Fruit fly (Drosophila melanogaster) whole organism, prepupa: Measurements from ENCODE around the gene tobi.

Experiments used
- Blimp-1 ChIP-seq: fragments of 200-800 bp; sonication (Bioruptor generic); optimal IDR thresholded peaks from 3 replicates; lab custom pipeline; 2017; ENCODE audit warnings: missing biosample characterization, missing genetic modification characterization, mild to moderate bottlenecking, moderate library complexity, missing genetic modification reagents
- CG10669 ChIP-seq: fragments of 200-800 bp; sonication (Bioruptor generic); optimal IDR thresholded peaks from 3 replicates; lab custom pipeline; 2018; ENCODE audit warnings: missing biosample characterization, mild to moderate bottlenecking, missing genetic modification characterization, moderate library complexity
- CG11294 ChIP-seq: fragments of 200-800 bp; sonication (Bioruptor generic); IDR thresholded peaks from 2 replicates; pipeline ENCODE4 v1.3.6; 2022; ENCODE audit warnings: missing biosample characterization, missing genetic modification characterization
- CG11762 ChIP-seq: fragments of 200-800 bp; sonication (Bioruptor generic); optimal IDR thresholded peaks from 3 replicates; lab custom pipeline; 2016; ENCODE audit warnings: missing biosample characterization, missing genetic modification characterization; ENCODE audit not compliant: insufficient read depth
- CG16779 ChIP-seq: fragments of 200-800 bp; sonication (Bioruptor generic); optimal IDR thresholded peaks from 3 replicates; lab custom pipeline; 2017; ENCODE audit warnings: missing biosample characterization, mild to moderate bottlenecking, missing genetic modification characterization
- CG32006 ChIP-seq: fragments of 200-800 bp; sonication (Bioruptor generic); optimal IDR thresholded peaks from 3 replicates; lab custom pipeline; 2017; ENCODE audit warnings: missing biosample characterization, mild to moderate bottlenecking, missing genetic modification characterization
- CG34406 ChIP-seq: fragments of 200-800 bp; sonication (Bioruptor generic); optimal IDR thresholded peaks from 3 replicates; lab custom pipeline; 2016; ENCODE audit warnings: missing biosample characterization, missing genetic modification characterization
- CG3919 ChIP-seq: fragments of 200-800 bp; sonication (Bioruptor generic); optimal IDR thresholded peaks from 3 replicates; lab custom pipeline; 2016; ENCODE audit warnings: missing biosample characterization, missing genetic modification characterization
- CG6276 ChIP-seq: fragments of 200-800 bp; sonication (Bioruptor generic); optimal IDR thresholded peaks from 2 replicates; lab custom pipeline; 2017; ENCODE audit warnings: missing biosample characterization, mild to moderate bottlenecking, missing genetic modification characterization
- CG8119 ChIP-seq: fragments of 200-800 bp; sonication (Bioruptor generic); IDR thresholded peaks from 3 replicates; pipeline ENCODE4 v1.3.6; 2022; ENCODE audit warnings: missing biosample characterization, missing genetic modification characterization
- CG8319 ChIP-seq: fragments of 200-800 bp; sonication (Bioruptor generic); optimal IDR thresholded peaks from 3 replicates; lab custom pipeline; 2016; ENCODE audit warnings: missing biosample characterization, missing genetic modification characterization
- CG9139 ChIP-seq: fragments of 200-800 bp; sonication (Bioruptor generic); optimal IDR thresholded peaks from 3 replicates; lab custom pipeline; 2017; ENCODE audit warnings: missing biosample characterization, mild to moderate bottlenecking, missing genetic modification characterization
- Eip75B ChIP-seq: fragments of 200-800 bp; sonication (Bioruptor generic); optimal IDR thresholded peaks from 3 replicates; lab custom pipeline; 2016; ENCODE audit warnings: missing biosample characterization, missing genetic modification characterization
- Hr39 ChIP-seq: fragments of 200-800 bp; sonication (Bioruptor generic); optimal IDR thresholded peaks from 2 replicates; lab custom pipeline; 2016; ENCODE audit warnings: missing biosample characterization, missing genetic modification characterization
- Lpt ChIP-seq: fragments of 200-800 bp; sonication (Bioruptor generic); optimal IDR thresholded peaks from 3 replicates; lab custom pipeline; 2016; ENCODE audit warnings: missing biosample characterization, missing genetic modification characterization
- Sox14 ChIP-seq: fragments of 200-800 bp; sonication (Bioruptor generic); optimal IDR thresholded peaks from 3 replicates; lab custom pipeline; 2016; ENCODE audit warnings: missing biosample characterization, missing genetic modification characterization
- acj6 ChIP-seq: fragments of 200-800 bp; sonication (Bioruptor generic); optimal IDR thresholded peaks from 3 replicates; lab custom pipeline; 2016; ENCODE audit warnings: missing biosample characterization, missing genetic modification characterization
- cyc ChIP-seq: fragments of 200-800 bp; sonication (Bioruptor generic); optimal IDR thresholded peaks from 3 replicates; lab custom pipeline; 2016; ENCODE audit warnings: missing biosample characterization, missing genetic modification characterization
- esn ChIP-seq: fragments of 200-800 bp; sonication (Bioruptor generic); optimal IDR thresholded peaks from 2 replicates; lab custom pipeline; 2016; ENCODE audit warnings: missing biosample characterization, mild to moderate bottlenecking, missing genetic modification characterization, moderate library complexity
- fd59A ChIP-seq: fragments of 200-800 bp; sonication (Bioruptor generic); optimal IDR thresholded peaks from 2 replicates; lab custom pipeline; 2017; ENCODE audit warnings: missing biosample characterization, mild to moderate bottlenecking, missing genetic modification characterization, missing genetic modification reagents
- fkh ChIP-seq: fragments of 200-800 bp; sonication (Bioruptor generic); optimal IDR thresholded peaks from 3 replicates; lab custom pipeline; 2017; ENCODE audit warnings: missing biosample characterization, mild to moderate bottlenecking, missing genetic modification characterization, moderate library complexity
- net ChIP-seq: fragments of 200-800 bp; sonication (Bioruptor generic); optimal IDR thresholded peaks from 3 replicates; lab custom pipeline; 2016; ENCODE audit warnings: missing biosample characterization, missing genetic modification characterization
- ss ChIP-seq, 2 experiments: fragments of 200-800 bp; sonication (Bioruptor generic); optimal IDR thresholded peaks; 2 replicates in 1 of 2; 3 replicates in 1 of 2; lab custom pipeline; 2017 to 2018; ENCODE audit warnings: mild to moderate bottlenecking in 2 of 2, missing biosample characterization in 2 of 2, missing genetic modification characterization in 2 of 2, moderate library complexity in 1 of 2
- svp ChIP-seq: fragments of 200-800 bp; sonication (Bioruptor generic); peaks from one replicate; lab custom pipeline; 2016; ENCODE audit warnings: missing biosample characterization, missing genetic modification characterization
- topi ChIP-seq: fragments of 200-800 bp; sonication (Bioruptor generic); optimal IDR thresholded peaks from 3 replicates; lab custom pipeline; 2016; ENCODE audit warnings: missing biosample characterization, missing genetic modification characterization
- vri ChIP-seq: fragments of 200-800 bp; sonication (Bioruptor generic); optimal IDR thresholded peaks from 3 replicates; lab custom pipeline; 2016; ENCODE audit warnings: missing biosample characterization, mild to moderate bottlenecking, missing genetic modification characterization

Gene tobi

DNA sequence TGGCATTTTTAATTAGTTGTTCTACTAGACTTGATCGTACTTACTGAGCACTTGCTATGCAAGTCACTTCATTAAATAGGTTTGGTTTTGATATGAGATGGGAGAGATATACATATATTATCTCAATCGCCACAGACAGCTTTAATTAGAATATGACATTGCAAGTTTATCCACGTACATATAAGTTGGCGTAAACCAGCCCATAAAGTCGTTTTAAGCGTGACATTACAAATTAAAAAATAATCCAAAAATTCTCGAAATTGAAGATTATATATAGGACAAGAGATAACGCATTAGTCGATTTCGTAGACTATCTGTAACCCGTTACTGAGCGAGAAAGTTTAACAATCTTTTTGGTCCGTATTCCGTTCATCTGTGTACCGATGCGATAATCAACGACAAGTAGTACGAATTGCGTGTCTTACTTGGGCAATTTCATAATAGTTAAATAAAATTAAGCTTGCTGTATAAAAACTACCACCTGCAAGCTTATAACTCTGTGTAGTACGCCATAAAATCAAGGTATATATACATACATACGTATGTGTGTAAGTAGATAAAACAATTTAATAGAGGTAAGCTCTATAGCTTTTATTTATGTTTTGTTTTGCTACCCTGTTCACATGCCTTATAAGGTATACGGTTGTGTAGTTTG, 26.5 kb downstream of the tobi start, which contains the start of gene CG10560:
Gene CG10560, minus strand, starts transcription at position 51 of the 655 bp plus-strand sequence.
- no peak for TF ChIP-seq CG8319 (GFP tag; lab: Kevin White, UChicago)
- TF ChIP-seq CG11762 (GFP tag; lab: Kevin White, UChicago), result no peak
- no peak for TF ChIP-seq CG10669 (GFP tag; lab: Kevin White, UChicago)
- no peak for TF ChIP-seq fd59A (GFP tag; lab: Kevin White, UChicago)
- TF ChIP-seq, all 60 proteins: peak for 0

dm6 chr3R:25318011-25318410, 28.7 kb downstream of the tobi start, which contains the start of gene CG10553:
Gene CG10553 (minus strand): TSS chr3R:25318111.
- TF ChIP-seq CG11294 (GFP tag; lab: Robert Waterston, UW), result no peak
- TF ChIP-seq CG10669 (GFP tag; lab: Kevin White, UChicago), result no peak
- no peak for TF ChIP-seq topi (GFP tag; lab: Kevin White, UChicago)
- no peak for TF ChIP-seq Blimp-1 (GFP tag; lab: Kevin White, UChicago)
- TF ChIP-seq CG32006, result no peak
- TF ChIP-seq CG6276 (GFP tag; lab: Kevin White, UChicago), result no peak
- no peak for TF ChIP-seq CG34406 (GFP tag; lab: Kevin White, UChicago)
- no peak for TF ChIP-seq Sox14 (GFP tag; lab: Kevin White, UChicago)
- TF ChIP-seq esn (GFP tag; lab: Kevin White, UChicago), result no peak
- TF ChIP-seq svp (GFP tag; lab: Kevin White, UChicago), result no peak
- TF ChIP-seq Lpt (GFP tag; lab: Kevin White, UChicago), result no peak

DNA sequence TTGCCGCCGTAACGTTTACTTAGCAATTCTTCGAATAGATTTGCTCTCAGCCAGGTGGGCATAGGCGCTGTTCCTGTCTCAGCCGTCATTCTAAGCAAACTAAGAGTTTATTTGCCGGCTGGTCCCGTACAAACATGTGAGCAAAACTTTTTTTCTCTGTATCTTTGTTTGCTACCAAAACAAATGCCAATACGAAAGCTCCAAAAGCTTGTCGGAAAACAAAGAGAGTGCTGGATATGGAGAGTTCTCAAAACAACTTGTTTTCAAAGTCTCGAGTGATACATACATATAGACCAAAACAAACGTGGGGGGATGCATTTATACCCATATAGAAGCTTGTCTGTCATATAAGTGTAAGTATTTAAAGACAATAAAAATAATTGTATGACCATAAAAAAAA, 30.7 kb downstream of the tobi start, which contains the start of gene CG10559:
Gene CG10559, minus strand, starts transcription at position 101 of the 400 bp plus-strand sequence.
- TF ChIP-seq fkh (GFP tag; lab: Kevin White, UChicago), result peak; percentile 45
- no peak for TF ChIP-seq net

DNA sequence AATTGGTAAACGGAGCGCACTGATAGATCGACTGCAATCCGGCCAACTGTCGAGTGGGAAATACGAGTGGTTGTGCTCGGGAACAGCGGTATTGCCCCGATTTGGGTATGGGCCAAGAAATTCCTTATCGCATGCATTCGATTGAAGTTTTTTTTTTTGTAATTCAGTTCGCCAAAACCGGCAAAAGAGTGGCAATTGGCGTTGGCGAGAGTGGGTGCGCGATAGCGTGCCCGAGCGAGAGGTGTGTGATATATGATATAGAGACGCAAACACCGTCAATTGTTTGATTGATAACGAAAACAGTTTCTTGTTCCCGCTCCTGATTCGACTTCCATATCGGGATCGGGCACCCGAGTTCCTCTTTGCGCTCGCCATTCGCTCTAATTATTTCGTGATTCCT, 33.0 kb downstream of the tobi start, which contains the start of gene CG31087:
Gene CG31087, minus strand, starts transcription at position 63 of the 400 bp plus-strand sequence.
- TF ChIP-seq CG3919 (GFP tag; lab: Kevin White, UChicago) (no peak), vri (peak; percentile 55), svp (GFP tag; lab: Kevin White, UChicago) (no peak), CG32006 (no peak), cyc (no peak)

DNA sequence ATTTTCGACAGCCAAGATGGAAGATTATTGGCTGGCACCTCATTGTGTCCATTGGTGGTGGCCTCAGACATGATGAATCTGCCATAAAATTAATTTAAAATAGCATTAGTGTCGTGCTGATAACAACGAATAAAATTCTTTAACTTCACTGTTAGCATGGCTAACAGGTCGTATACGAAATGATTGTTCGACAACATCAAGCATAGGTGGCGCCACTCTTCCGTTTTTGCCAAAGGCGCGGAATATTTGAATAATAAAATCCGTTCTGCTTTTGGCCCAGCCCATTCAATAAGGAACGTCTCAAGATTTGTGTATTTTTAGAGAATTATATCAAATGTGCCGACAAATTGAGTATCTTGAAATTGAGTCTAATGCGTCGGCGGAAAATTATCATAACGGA, 34.1 kb downstream of the tobi start:
- TF ChIP-seq ss (GFP tag; optimal IDR thresholded peaks at IDR 0.05; lab: Kevin White, UChicago) (no peak), CG11762 (GFP tag; lab: Kevin White, UChicago) (no peak), CG8119 (GFP tag; lab: Robert Waterston, UW) (no peak), svp (GFP tag; lab: Kevin White, UChicago) (no peak), acj6 (GFP tag; lab: Kevin White, UChicago) (no peak)

- no peak for TF ChIP-seq CG11294 (GFP tag; lab: Robert Waterston, UW)
- TF ChIP-seq CG34406 (GFP tag; lab: Kevin White, UChicago), result no peak
- no peak for TF ChIP-seq Sox14 (GFP tag; lab: Kevin White, UChicago)
- TF ChIP-seq CG9139 (GFP tag; lab: Kevin White, UChicago), result no peak
- no peak for TF ChIP-seq CG16779 (tag; lab: Kevin White, UChicago)
Observed at dm6 chr3R:25310843-25311242, 35.9 kb downstream of the tobi start, which contains the start of gene CG31099. Gene CG31099 (minus strand): TSS chr3R:25310943.

DNA sequence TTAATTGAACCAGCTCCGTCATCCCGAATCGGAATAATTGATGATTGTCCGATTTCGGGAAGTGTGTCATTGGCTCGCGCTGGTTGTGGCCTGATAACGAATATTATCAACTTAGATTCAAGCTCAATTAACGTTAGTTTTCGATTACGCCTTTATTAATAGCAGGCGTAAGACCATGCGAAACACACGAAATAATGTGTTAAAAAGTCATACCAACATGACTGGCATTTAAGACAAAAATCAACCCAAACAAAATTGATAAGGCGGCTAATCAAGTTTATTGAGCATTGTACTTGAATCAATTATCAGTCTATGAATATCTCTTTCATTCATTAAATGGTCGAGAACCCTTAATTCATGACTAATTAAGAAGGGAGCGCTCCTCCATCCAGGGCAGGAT, 37.5 kb downstream of the tobi start:
- TF ChIP-seq Hr39 (GFP tag; lab: Kevin White, UChicago) (no peak), vri (peak; percentile 9), Eip75B (no peak)
